Worm (Caenorhabditis elegans) whole organism, L4/young adult: ENCODE data around the gene T24C2.3.

Experiments
- W03F9.2 ChIP-seq: fragments of 150-350 bp; optimal IDR thresholded peaks from 2 replicates; lab custom pipeline; 2014; ENCODE audit warnings: missing biosample characterization, missing genetic modification characterization
- dao-5 ChIP-seq: sonication (generic microtip); optimal IDR thresholded peaks from 2 replicates; lab custom pipeline; 2016; ENCODE audit warnings: missing genotype, missing genetic modification characterization, moderate library complexity, missing compliant biosample characterization
- him-1 ChIP-seq: sonication (generic microtip); optimal IDR thresholded peaks from 2 replicates; lab custom pipeline; 2016; ENCODE audit warnings: missing genotype, missing genetic modification reagents, missing genetic modification characterization, missing compliant biosample characterization

Gene T24C2.3

ce11 chrX:14565245-14565644 lies 21.9 kb downstream of the T24C2.3 start:
- TF ChIP-seq dao-5 (tag; lab: Kevin White, UChicago) (no peak), him-1 (tag; lab: Kevin White, UChicago) (no peak), W03F9.2 (tag; lab: Kevin White, UChicago) (no peak)

ce11 chrX:14566047-14566446 lies 22.7 kb downstream of the T24C2.3 start:
- TF ChIP-seq dao-5 (tag; lab: Kevin White, UChicago) (no peak), W03F9.2 (tag; lab: Kevin White, UChicago) (no peak), him-1 (tag; lab: Kevin White, UChicago) (no peak)

- TF ChIP-seq him-1 (tag; lab: Kevin White, UChicago) (no peak), W03F9.2 (tag; lab: Kevin White, UChicago) (no peak), dao-5 (tag; lab: Kevin White, UChicago) (no peak)
Observed at ce11 chrX:14568258-14568763, 25.0 kb downstream of the T24C2.3 start.

ce11 chrX:14571277-14571676 lies 28.0 kb downstream of the T24C2.3 start:
- TF ChIP-seq him-1 (tag; lab: Kevin White, UChicago) (no peak), dao-5 (tag; lab: Kevin White, UChicago) (no peak), W03F9.2 (tag; lab: Kevin White, UChicago) (no peak)

- TF ChIP-seq dao-5 (tag; lab: Kevin White, UChicago) (no peak), W03F9.2 (tag; lab: Kevin White, UChicago) (no peak), him-1 (tag; lab: Kevin White, UChicago) (no peak)
Observed at ce11 chrX:14572419-14572818, 29.1 kb downstream of the T24C2.3 start, which contains the start of gene lron-1. TSS of gene lron-1 (plus strand) at chrX:14572719.

- TF ChIP-seq W03F9.2 (tag; lab: Kevin White, UChicago), result no peak
Observed at ce11 chrX:14575920-14576319, 32.6 kb downstream of the T24C2.3 start.

- TF ChIP-seq him-1 (tag; lab: Kevin White, UChicago), result no peak
- no peak for TF ChIP-seq W03F9.2 (tag; lab: Kevin White, UChicago)
- TF ChIP-seq dao-5 (tag; lab: Kevin White, UChicago), result no peak
Observed at ce11 chrX:14577579-14578127, 34.3 kb downstream of the T24C2.3 start, which contains the start of gene let-4. TSS of gene let-4 (plus strand) at chrX:14577935.

ce11 chrX:14580853-14581252 lies 37.5 kb downstream of the T24C2.3 start:
- TF ChIP-seq him-1 (tag; lab: Kevin White, UChicago) (no peak), W03F9.2 (tag; lab: Kevin White, UChicago) (no peak)

- TF ChIP-seq him-1 (tag; lab: Kevin White, UChicago) (no peak), W03F9.2 (tag; lab: Kevin White, UChicago) (no peak)
Observed at ce11 chrX:14581429-14581828, 38.1 kb downstream of the T24C2.3 start, which contains the start of gene sym-1. TSS of gene sym-1 (plus strand) at chrX:14581622.

- TF ChIP-seq W03F9.2 (tag; lab: Kevin White, UChicago) (no peak), dao-5 (tag; lab: Kevin White, UChicago) (no peak), him-1 (tag; lab: Kevin White, UChicago) (no peak)
Observed at ce11 chrX:14584335-14584734, 41.0 kb downstream of the T24C2.3 start.

ce11 chrX:14589051-14589736 lies 45.9 kb downstream of the T24C2.3 start, which contains the start of the genes C44H4.4 and tap-1:
TSS of gene C44H4.4 (minus strand) at chrX:14589101.
TSS of gene tap-1 (plus strand) at chrX:14589624.
- TF ChIP-seq dao-5 (tag; lab: Kevin White, UChicago) (no peak), W03F9.2 (tag; lab: Kevin White, UChicago) (no peak), him-1 (tag; lab: Kevin White, UChicago) (no peak)

- TF ChIP-seq W03F9.2 (tag; lab: Kevin White, UChicago), result no peak
- no peak for TF ChIP-seq him-1 (tag; lab: Kevin White, UChicago)
Observed at ce11 chrX:14593206-14593605, 49.9 kb downstream of the T24C2.3 start.
